Worm (Caenorhabditis elegans): Measurements from ENCODE around the gene usp-46.

Gene usp-46

ce11 chrIII:9776323-9776722 is at the start of gene usp-46:
TSS of gene usp-46 (plus strand) at chrIII:9776623.
- TF ChIP-seq ceh-43 (GFP tag; optimal IDR thresholded peaks at IDR 0.05): no peak
- peak; percentile 20 for TF ChIP-seq unc-120 (tag; optimal IDR thresholded peaks at IDR 0.05; ENCODE audit: poor library complexity, severe bottlenecking)
- no peak for TF ChIP-seq nhr-237 (tag; optimal IDR thresholded peaks at IDR 0.05)
- peak; percentile 16 for TF ChIP-seq ceh-39 (tag; optimal IDR thresholded peaks at IDR 0.05)
- TF ChIP-seq mab-5 (tag; optimal IDR thresholded peaks at IDR 0.05): no peak
- TF ChIP-seq sem-2 (GFP tag; optimal IDR thresholded peaks at IDR 0.05): no peak

- TF ChIP-seq lin-13 (tag; optimal IDR thresholded peaks at IDR 0.05): no peak
- no peak for TF ChIP-seq snpc-4 (tag; optimal IDR thresholded peaks at IDR 0.05)
- TF ChIP-seq pha-4 (tag; optimal IDR thresholded peaks at IDR 0.05): no peak
- TF ChIP-seq ztf-11 (tag; optimal IDR thresholded peaks at IDR 0.05): no peak
- no peak for TF ChIP-seq sem-2 (GFP tag; optimal IDR thresholded peaks at IDR 0.05)
- no peak for TF ChIP-seq nhr-12 (tag; optimal IDR thresholded peaks at IDR 0.05)
- TF ChIP-seq unc-62 (GFP tag; optimal IDR thresholded peaks at IDR 0.05): no peak
- no peak for TF ChIP-seq ces-1 (GFP tag; optimal IDR thresholded peaks at IDR 0.05)
Measured at ce11 chrIII:9727439-9727838, 49.0 kb upstream of the usp-46 start, which contains the start of gene C07A9.12. TSS of gene C07A9.12 (minus strand) at chrIII:9727539.

ce11 chrIII:9730407-9730806 is 46.0 kb upstream of the usp-46 start:
- TF ChIP-seq mls-2 (tag; optimal IDR thresholded peaks at IDR 0.05): no peak
- TF ChIP-seq blmp-1 (tag; optimal IDR thresholded peaks at IDR 0.05): no peak
- TF ChIP-seq unc-120 (tag; optimal IDR thresholded peaks at IDR 0.05; ENCODE audit: poor library complexity, severe bottlenecking): no peak
- TF ChIP-seq elt-3 (tag; optimal IDR thresholded peaks at IDR 0.05): no peak
- no peak for TF ChIP-seq snpc-4 (tag; optimal IDR thresholded peaks at IDR 0.05)
- TF ChIP-seq lsy-2 (tag; optimal IDR thresholded peaks at IDR 0.05): no peak
- TF ChIP-seq nhr-76 (tag; optimal IDR thresholded peaks at IDR 0.05): no peak
- no peak for TF ChIP-seq zip-8 (tag; optimal IDR thresholded peaks at IDR 0.05)
- TF ChIP-seq unc-62 (GFP tag; optimal IDR thresholded peaks at IDR 0.05): no peak
- no peak for TF ChIP-seq sem-2 (GFP tag; optimal IDR thresholded peaks at IDR 0.05)
- no peak for TF ChIP-seq nhr-237 (tag; optimal IDR thresholded peaks at IDR 0.05)

- no peak for TF ChIP-seq lin-13 (tag; optimal IDR thresholded peaks at IDR 0.05)
- peak; percentile 2 for TF ChIP-seq hlh-1 (tag; optimal IDR thresholded peaks at IDR 0.05)
- TF ChIP-seq unc-62 (GFP tag; optimal IDR thresholded peaks at IDR 0.05): peak; percentile 69
- no peak for TF ChIP-seq mab-5 (tag; optimal IDR thresholded peaks at IDR 0.05)
Measured at ce11 chrIII:9731313-9731912, 45.0 kb upstream of the usp-46 start.

- TF ChIP-seq flh-1 (GFP tag; optimal IDR thresholded peaks at IDR 0.05): no peak
- no peak for TF ChIP-seq lin-13 (tag; optimal IDR thresholded peaks at IDR 0.05)
- TF ChIP-seq mab-5 (tag; optimal IDR thresholded peaks at IDR 0.05): no peak
- TF ChIP-seq pha-4 (tag; optimal IDR thresholded peaks at IDR 0.05): no peak
- no peak for TF ChIP-seq mls-2 (tag; optimal IDR thresholded peaks at IDR 0.05)
- no peak for TF ChIP-seq unc-39 (tag; optimal IDR thresholded peaks at IDR 0.05)
- TF ChIP-seq tbx-8 (GFP tag; optimal IDR thresholded peaks at IDR 0.05): no peak
- TF ChIP-seq sptf-1 (tag; optimal IDR thresholded peaks at IDR 0.05): no peak
- TF ChIP-seq hlh-1 (tag; optimal IDR thresholded peaks at IDR 0.05): no peak
- no peak for TF ChIP-seq elt-1 (tag; optimal IDR thresholded peaks at IDR 0.05; ENCODE audit: borderline replicate concordance, insufficient read depth)
- no peak for TF ChIP-seq ham-2 (GFP tag; optimal IDR thresholded peaks at IDR 0.05)
- TF ChIP-seq ceh-39 (tag; optimal IDR thresholded peaks at IDR 0.05): no peak
- no peak for TF ChIP-seq blmp-1 (tag; optimal IDR thresholded peaks at IDR 0.05)
- TF ChIP-seq nhr-28 (tag; optimal IDR thresholded peaks at IDR 0.05): no peak
- TF ChIP-seq nhr-76 (tag; optimal IDR thresholded peaks at IDR 0.05): no peak
- no peak for TF ChIP-seq snpc-4 (tag; optimal IDR thresholded peaks at IDR 0.05)
- no peak for TF ChIP-seq zip-8 (tag; optimal IDR thresholded peaks at IDR 0.05)
- TF ChIP-seq lin-32 (GFP tag; optimal IDR thresholded peaks at IDR 0.05): no peak
Measured at ce11 chrIII:9733333-9733732, 43.1 kb upstream of the usp-46 start.

- TF ChIP-seq elt-1 (tag; optimal IDR thresholded peaks at IDR 0.05; ENCODE audit: borderline replicate concordance, insufficient read depth): no peak
- TF ChIP-seq unc-62 (GFP tag; optimal IDR thresholded peaks at IDR 0.05): peak; percentile 15
Measured at ce11 chrIII:9734030-9734429, 42.4 kb upstream of the usp-46 start.
